Fruit fly (Drosophila melanogaster): ENCODE data around the gene CG3819.

The CG3819 gene

dm6 chr3L:18890283-18891175, 31.4 kb downstream of the CG3819 start, which contains the start of gene CG3961 (continued):
- TF ChIP-seq mld (GFP tag; IDR thresholded peaks at IDR 0.05; ENCODE audit: partially characterized antibody): no peak
- TF ChIP-seq zfh1 (GFP tag; IDR thresholded peaks at IDR 0.05): peak; percentile 85
- TF ChIP-seq odd (GFP tag; optimal IDR thresholded peaks at IDR 0.05): peak; percentile 98
- peak; percentile 80 for TF ChIP-seq NC2α (GFP tag; optimal IDR thresholded peaks at IDR 0.05)
- TF ChIP-seq eve (GFP tag; optimal IDR thresholded peaks at IDR 0.05): peak; percentile 58 to 100
- TF ChIP-seq dimm (GFP tag; IDR thresholded peaks at IDR 0.05): peak; percentile 79
- peak; percentile 86; the same call in 1 of the 2 replicates for TF ChIP-seq CG14667 (GFP tag; IDR thresholded peaks at IDR 0.05)
- peak; percentile 92 for TF ChIP-seq CG6765 (GFP tag; optimal IDR thresholded peaks at IDR 0.05)
- TF ChIP-seq CG15073 (GFP tag; optimal IDR thresholded peaks at IDR 0.05): peak; percentile 77
- TF ChIP-seq phol (tag; optimal IDR thresholded peaks at IDR 0.05): peak; percentile 99
- TF ChIP-seq sc (optimal IDR thresholded peaks at IDR 0.05): no peak
- peak; percentile 99 for TF ChIP-seq sc (GFP tag; optimal IDR thresholded peaks at IDR 0.05)
- peak; percentile 85 for TF ChIP-seq grn (GFP tag; optimal IDR thresholded peaks at IDR 0.05)
- peak; percentile 94 for TF ChIP-seq kay (GFP tag; optimal IDR thresholded peaks at IDR 0.05)
- peak; percentile 98 for TF ChIP-seq Asciz (GFP tag; optimal IDR thresholded peaks at IDR 0.05)
- TF ChIP-seq Sin3A (optimal IDR thresholded peaks at IDR 0.05): no peak
- no peak for TF ChIP-seq Doc2 (GFP tag; IDR thresholded peaks at IDR 0.05)
- peak; percentile 93 for TF ChIP-seq CG3838 (GFP tag; optimal IDR thresholded peaks at IDR 0.05)
- TF ChIP-seq Sry-β (GFP tag; optimal IDR thresholded peaks at IDR 0.05): peak; percentile 72
- peak; percentile 39 for TF ChIP-seq ab (GFP tag; optimal IDR thresholded peaks at IDR 0.05)
- no peak for TF ChIP-seq dan (GFP tag; IDR thresholded peaks at IDR 0.05)
- TF ChIP-seq Trl (optimal IDR thresholded peaks at IDR 0.05): peak; percentile 79 to 92
- peak; percentile 83 for TF ChIP-seq Trl (GFP tag; optimal IDR thresholded peaks at IDR 0.05)
- TF ChIP-seq Elba2 (GFP tag; optimal IDR thresholded peaks at IDR 0.05): no peak
- TF ChIP-seq CG6272 (GFP tag; IDR thresholded peaks at IDR 0.05): no peak; the same call in 1 of the 2 replicates
- TF ChIP-seq CG1603 (tag; optimal IDR thresholded peaks at IDR 0.05): peak; percentile 90
- peak; percentile 83 for TF ChIP-seq vfl (GFP tag; optimal IDR thresholded peaks at IDR 0.05)
- TF ChIP-seq CG12219 (GFP tag; optimal IDR thresholded peaks at IDR 0.05): peak; percentile 95
- peak; percentile 96 for TF ChIP-seq ind (GFP tag; optimal IDR thresholded peaks at IDR 0.05)
- peak; percentile 88 for TF ChIP-seq ci (GFP tag; IDR thresholded peaks at IDR 0.05)
- TF ChIP-seq CG33213 (GFP tag; optimal IDR thresholded peaks at IDR 0.05): peak; percentile 55
- TF ChIP-seq CG34376 (GFP tag; optimal IDR thresholded peaks at IDR 0.05): peak; percentile 84
- TF ChIP-seq CG31441 (GFP tag; IDR thresholded peaks at IDR 0.05): peak; percentile 99
- peak; percentile 97 for TF ChIP-seq bcd (GFP tag; optimal IDR thresholded peaks at IDR 0.05)
- TF ChIP-seq CG3065 (GFP tag; optimal IDR thresholded peaks at IDR 0.05): peak; percentile 94
- TF ChIP-seq CG8924 (tag; optimal IDR thresholded peaks at IDR 0.05): peak; percentile 99
- peak; percentile 96 for TF ChIP-seq ATbp (GFP tag; optimal IDR thresholded peaks at IDR 0.05)
- peak; percentile 98 for TF ChIP-seq gsb-n (tag; optimal IDR thresholded peaks at IDR 0.05)
- TF ChIP-seq CrebB (tag; optimal IDR thresholded peaks at IDR 0.05): peak; percentile 93
- peak; percentile 99 for TF ChIP-seq CG13424 (tag; optimal IDR thresholded peaks at IDR 0.05)
- peak; percentile 100 for TF ChIP-seq CG9727 (GFP tag; optimal IDR thresholded peaks at IDR 0.05)
- peak; percentile 49 for TF ChIP-seq yki (optimal IDR thresholded peaks at IDR 0.05)
- peak; percentile 96 for TF ChIP-seq HHEX (GFP tag; optimal IDR thresholded peaks at IDR 0.05)
- TF ChIP-seq Dp (GFP tag; optimal IDR thresholded peaks at IDR 0.05): peak; percentile 20
- TF ChIP-seq kah (GFP tag; optimal IDR thresholded peaks at IDR 0.05): peak; percentile 94
- peak; percentile 98 for TF ChIP-seq CG33557 (GFP tag; optimal IDR thresholded peaks at IDR 0.05)
- peak; percentile 98 for TF ChIP-seq Hr3 (GFP tag; optimal IDR thresholded peaks at IDR 0.05)
- peak; percentile 97 for TF ChIP-seq Xrp1 (GFP tag; IDR thresholded peaks at IDR 0.05)
- TF ChIP-seq CG12391 (tag; optimal IDR thresholded peaks at IDR 0.05): peak; percentile 99
- TF ChIP-seq pb (GFP tag; optimal IDR thresholded peaks at IDR 0.05): peak; percentile 55

Measured in whole organism, embryonic.